Fruit fly (Drosophila melanogaster) S2 (cell line): Measurements from ENCODE around the gene ND-39.

Source experiments
- CG8478 ChIP-seq: fragments of >200 bp; optimal IDR thresholded peaks from 2 replicates; lab custom pipeline; 2018
- CTCF ChIP-seq, 2 experiments: fragments of >200 bp; optimal IDR thresholded peaks; 2 replicates each; lab custom pipeline; 2018

DNA sequence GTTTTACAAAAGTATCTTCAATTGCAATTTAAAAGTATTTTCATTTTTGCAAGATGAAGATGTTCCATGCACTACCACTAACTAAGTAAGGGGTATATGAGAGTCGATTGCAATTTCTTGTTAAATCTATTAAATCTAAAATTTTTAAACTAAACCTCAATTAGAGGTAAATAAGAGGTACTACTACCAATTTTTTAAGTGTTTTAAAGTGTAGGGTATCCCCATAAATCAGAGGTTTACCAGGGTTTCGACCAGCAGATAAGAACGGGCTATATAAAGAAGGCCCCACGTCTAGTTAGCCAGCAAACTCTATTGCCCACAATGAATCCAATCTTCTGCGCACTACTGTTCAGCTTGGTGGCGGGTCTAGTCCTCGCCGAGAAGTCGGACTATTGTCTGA lies 31.5 kb upstream of the ND-39 start, which contains the start of gene mag:
- TF ChIP-seq CG8478 (lab: Kevin White, UChicago) (no peak), CTCF (optimal IDR thresholded peaks at IDR 0.05; lab: Kevin White, UChicago) (no peak)
